ENCODE assay signal across 8 worm cellular contexts in the genomic region with DNA sequence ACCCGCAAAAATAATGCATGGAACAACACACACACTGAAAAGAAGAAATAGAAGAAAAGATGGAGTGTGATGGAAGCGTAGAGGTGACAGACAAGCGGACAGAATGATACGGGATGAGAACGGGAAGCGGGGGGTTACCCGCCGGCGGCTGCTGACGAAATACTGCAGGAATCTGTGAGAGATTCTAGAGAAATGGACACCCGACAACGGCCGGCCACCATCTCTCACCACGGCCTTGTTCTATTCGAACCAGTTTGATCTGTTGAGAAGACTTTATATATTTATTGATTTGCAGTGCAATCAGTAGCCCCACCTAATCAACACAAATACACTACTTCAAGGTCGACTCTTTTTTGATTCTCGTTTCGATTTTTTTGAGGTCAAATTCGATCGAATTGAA.
TF ChIP-seq lines count a peak whose summit lies in the region.

No protein-coding gene starts in this region.

TF ChIP-seq in whole organism, L1 larva, 84 proteins besides CTCF, POLR2A, EP300 and RAD21 (continues in another document):
- TF ChIP-seq mdl-1 (tag; optimal IDR thresholded peaks at IDR 0.05; lab: Kevin White, UChicago) (peak in 1 of 2 experiments; percentile 49), nhr-47 (tag; optimal IDR thresholded peaks at IDR 0.05; lab: Kevin White, UChicago) (peak; percentile 27), mep-1 (tag; optimal IDR thresholded peaks at IDR 0.05; lab: Kevin White, UChicago) (peak; percentile 32), egl-27 (tag; optimal IDR thresholded peaks at IDR 0.05; lab: Kevin White, UChicago) (no peak), nhr-85 (tag; lab: Kevin White, UChicago) (peak; percentile 90), ztf-11 (tag; optimal IDR thresholded peaks at IDR 0.05; lab: Kevin White, UChicago) (no peak), ceh-88 (GFP tag; IDR thresholded peaks at IDR 0.05; lab: Robert Waterston, UW) (no peak), vab-15 (tag; optimal IDR thresholded peaks at IDR 0.05; lab: Kevin White, UChicago) (no peak), nhr-71 (tag; optimal IDR thresholded peaks at IDR 0.05; lab: Kevin White, UChicago) (peak; percentile 66), lin-14 (GFP tag; optimal IDR thresholded peaks at IDR 0.05; lab: Kevin White, UChicago) (peak; percentile 91)

TF ChIP-seq in whole organism, L2 larva, 48 proteins besides CTCF, POLR2A, EP300 and RAD21 (continues in another document):
- TF ChIP-seq lsy-2 (tag; optimal IDR thresholded peaks at IDR 0.05; lab: Kevin White, UChicago) (peak in 1 of 2 experiments; percentile 41), nhr-21 (tag; optimal IDR thresholded peaks at IDR 0.05; lab: Kevin White, UChicago) (peak; percentile 35), sma-3 (GFP tag; optimal IDR thresholded peaks at IDR 0.05; lab: Kevin White, UChicago) (peak; percentile 68), nhr-129 (tag; optimal IDR thresholded peaks at IDR 0.05; lab: Kevin White, UChicago) (peak; percentile 67), blmp-1 (tag; optimal IDR thresholded peaks at IDR 0.05; lab: Kevin White, UChicago; ENCODE audit: insufficient read depth) (peak; percentile 40), nhr-11 (tag; optimal IDR thresholded peaks at IDR 0.05; lab: Kevin White, UChicago) (no peak), fos-1 (tag; optimal IDR thresholded peaks at IDR 0.05; lab: Kevin White, UChicago) (peak; percentile 54), unc-62 (GFP tag; optimal IDR thresholded peaks at IDR 0.05; lab: Kevin White, UChicago) (no peak), unc-55 (GFP tag; optimal IDR thresholded peaks at IDR 0.05; lab: Kevin White, UChicago) (peak; percentile 38), mab-5 (tag; optimal IDR thresholded peaks at IDR 0.05; lab: Kevin White, UChicago) (no peak), crh-2 (tag; optimal IDR thresholded peaks at IDR 0.05; lab: Kevin White, UChicago) (peak; percentile 21)

TF ChIP-seq in whole organism, L3 larva, 47 proteins besides CTCF, POLR2A, EP300 and RAD21 (continues in another document):
- TF ChIP-seq elt-2 (tag; optimal IDR thresholded peaks at IDR 0.05; lab: Kevin White, UChicago) (peak; percentile 35), nhr-237 (tag; optimal IDR thresholded peaks at IDR 0.05; lab: Kevin White, UChicago) (no peak), lsy-12 (tag; optimal IDR thresholded peaks at IDR 0.05; lab: Kevin White, UChicago) (no peak), nfya-1 (tag; optimal IDR thresholded peaks at IDR 0.05; lab: Kevin White, UChicago; ENCODE audit: insufficient read depth) (peak; percentile 56), skn-1 (tag; optimal IDR thresholded peaks at IDR 0.05; lab: Kevin White, UChicago) (peak; percentile 49), ceh-28 (tag; optimal IDR thresholded peaks at IDR 0.05; lab: Kevin White, UChicago) (peak; percentile 63), R02D3.7 (tag; optimal IDR thresholded peaks at IDR 0.05; lab: Kevin White, UChicago) (no peak), nhr-67 (tag; optimal IDR thresholded peaks at IDR 0.05; lab: Kevin White, UChicago) (no peak), nhr-23 (tag; optimal IDR thresholded peaks at IDR 0.05; lab: Kevin White, UChicago) (peak; percentile 49), nhr-25 (tag; optimal IDR thresholded peaks at IDR 0.05; lab: Kevin White, UChicago) (peak; percentile 82), pha-4 (tag; optimal IDR thresholded peaks at IDR 0.05; lab: Kevin White, UChicago) (peak; percentile 24)

TF ChIP-seq in whole organism, L4 larva, 104 proteins besides CTCF, POLR2A, EP300 and RAD21 (continues in another document):
- TF ChIP-seq dve-1 (tag; optimal IDR thresholded peaks at IDR 0.05; lab: Kevin White, UChicago; ENCODE audit: insufficient read depth) = peak; percentile 31
- peak; percentile 35; the same call in 1 of the 2 replicates for TF ChIP-seq hmg-1.1 (GFP tag; IDR thresholded peaks at IDR 0.05; lab: Robert Waterston, UW)
- TF ChIP-seq ztf-11 (tag; optimal IDR thresholded peaks at IDR 0.05; lab: Kevin White, UChicago) = no peak
- no peak for TF ChIP-seq sdz-12 (GFP tag; optimal IDR thresholded peaks at IDR 0.05; lab: Kevin White, UChicago)
- TF ChIP-seq snpc-1.2 (GFP tag; IDR thresholded peaks at IDR 0.05; lab: Robert Waterston, UW) = no peak
- TF ChIP-seq lin-15B (tag; optimal IDR thresholded peaks at IDR 0.05; lab: Kevin White, UChicago) = no peak
- TF ChIP-seq aly-2 (tag; optimal IDR thresholded peaks at IDR 0.05; lab: Kevin White, UChicago) = no peak
- TF ChIP-seq hlh-30 (tag; optimal IDR thresholded peaks at IDR 0.05; lab: Kevin White, UChicago; ENCODE audit: insufficient read depth) = peak; percentile 46
- TF ChIP-seq mep-1 (tag; optimal IDR thresholded peaks at IDR 0.05; lab: Kevin White, UChicago) = peak; percentile 43
- no peak for TF ChIP-seq nhr-102 (tag; optimal IDR thresholded peaks at IDR 0.05; lab: Kevin White, UChicago)

TF ChIP-seq in whole organism, early embryonic, 17 proteins besides CTCF, POLR2A, EP300 and RAD21:
- TF ChIP-seq F13C5.2 (tag; optimal IDR thresholded peaks at IDR 0.05; lab: Kevin White, UChicago) = peak; percentile 17
- TF ChIP-seq tbx-37 (GFP tag; conservative IDR thresholded peaks at IDR 0.05; lab: Robert Waterston, UW) = no peak
- TF ChIP-seq hmg-4 (GFP tag; optimal IDR thresholded peaks at IDR 0.05; lab: Kevin White, UChicago) = peak; percentile 12
- no peak for TF ChIP-seq ets-7 (tag; optimal IDR thresholded peaks at IDR 0.05; lab: Kevin White, UChicago)

TF ChIP-seq in whole organism, late embryonic, 69 proteins besides CTCF, POLR2A, EP300 and RAD21:
- TF ChIP-seq ceh-14 (tag; optimal IDR thresholded peaks at IDR 0.05; lab: Kevin White, UChicago) (peak; percentile 1), ceh-34 (tag; optimal IDR thresholded peaks at IDR 0.05; lab: Kevin White, UChicago) (peak; percentile 21), sdc-2 (tag; optimal IDR thresholded peaks at IDR 0.05; lab: Kevin White, UChicago) (peak; percentile 44), K09A11.1 (tag; optimal IDR thresholded peaks at IDR 0.05; lab: Kevin White, UChicago; ENCODE audit: insufficient read depth) (no peak), F13H6.1 (tag; optimal IDR thresholded peaks at IDR 0.05; lab: Kevin White, UChicago) (peak; percentile 12), hlh-30 (tag; optimal IDR thresholded peaks at IDR 0.05; lab: Kevin White, UChicago; ENCODE audit: insufficient read depth) (no peak), tbx-2 (tag; optimal IDR thresholded peaks at IDR 0.05; lab: Kevin White, UChicago) (peak; percentile 51), ref-2 (tag; optimal IDR thresholded peaks at IDR 0.05; lab: Kevin White, UChicago) (peak; percentile 69), rnt-1 (tag; optimal IDR thresholded peaks at IDR 0.05; lab: Kevin White, UChicago) (peak; percentile 64), nfya-1 (tag; optimal IDR thresholded peaks at IDR 0.05; lab: Kevin White, UChicago) (peak; percentile 33), ceh-19 (GFP tag; optimal IDR thresholded peaks at IDR 0.05; lab: Kevin White, UChicago) (no peak), ceh-31 (tag; optimal IDR thresholded peaks at IDR 0.05; lab: Kevin White, UChicago) (peak; percentile 12), unc-55 (GFP tag; optimal IDR thresholded peaks at IDR 0.05; lab: Kevin White, UChicago) (peak; percentile 49), ceh-18 (tag; optimal IDR thresholded peaks at IDR 0.05; lab: Kevin White, UChicago) (peak; percentile 63)
TF ChIP-seq in whole organism, late embryonic: peak in this region for 11.

TF ChIP-seq in whole organism, mixed stage, embryonic, 35 proteins besides CTCF, POLR2A, EP300 and RAD21 (continues in another document):
- TF ChIP-seq mab-5 (tag; optimal IDR thresholded peaks at IDR 0.05; lab: Kevin White, UChicago) (no peak), mls-2 (tag; optimal IDR thresholded peaks at IDR 0.05; lab: Kevin White, UChicago) (no peak), ham-2 (GFP tag; optimal IDR thresholded peaks at IDR 0.05; lab: Kevin White, UChicago) (peak; percentile 87), ceh-83 (GFP tag; optimal IDR thresholded peaks at IDR 0.05; lab: Kevin White, UChicago) (no peak), drap-1 (GFP tag; optimal IDR thresholded peaks at IDR 0.05; lab: Kevin White, UChicago) (no peak), flh-1 (GFP tag; optimal IDR thresholded peaks at IDR 0.05; lab: Kevin White, UChicago) (no peak), elt-3 (tag; optimal IDR thresholded peaks at IDR 0.05; lab: Kevin White, UChicago) (peak; percentile 28), lin-32 (GFP tag; optimal IDR thresholded peaks at IDR 0.05; lab: Kevin White, UChicago) (no peak), bed-3 (GFP tag; optimal IDR thresholded peaks at IDR 0.05; lab: Kevin White, UChicago) (no peak), zip-8 (tag; optimal IDR thresholded peaks at IDR 0.05; lab: Kevin White, UChicago) (no peak), sem-2 (GFP tag; optimal IDR thresholded peaks at IDR 0.05; lab: Kevin White, UChicago) (no peak), hlh-1 (tag; optimal IDR thresholded peaks at IDR 0.05; lab: Kevin White, UChicago) (peak; percentile 43), ztf-11 (tag; optimal IDR thresholded peaks at IDR 0.05; lab: Kevin White, UChicago) (no peak), mep-1 (tag; optimal IDR thresholded peaks at IDR 0.05; lab: Kevin White, UChicago) (no peak), nhr-28 (tag; optimal IDR thresholded peaks at IDR 0.05; lab: Kevin White, UChicago) (no peak), nhr-12 (tag; optimal IDR thresholded peaks at IDR 0.05; lab: Kevin White, UChicago) (no peak), lsy-2 (tag; optimal IDR thresholded peaks at IDR 0.05; lab: Kevin White, UChicago) (no peak)

TF ChIP-seq in whole organism, young adult, 124 proteins besides CTCF, POLR2A, EP300 and RAD21 (continues in another document):
- no peak for TF ChIP-seq pbrm-1 (GFP tag; IDR thresholded peaks at IDR 0.05; lab: Robert Waterston, UW)
- TF ChIP-seq ztf-18 (tag; optimal IDR thresholded peaks at IDR 0.05; lab: Kevin White, UChicago) = no peak
- TF ChIP-seq nhr-120 (GFP tag; IDR thresholded peaks at IDR 0.05; lab: Robert Waterston, UW) = no peak
- no peak for TF ChIP-seq ceh-58 (GFP tag; IDR thresholded peaks at IDR 0.05; lab: Robert Waterston, UW)
- TF ChIP-seq F49E8.2 (tag; optimal IDR thresholded peaks at IDR 0.05; lab: Kevin White, UChicago; ENCODE audit: insufficient read depth) = no peak
- no peak for TF ChIP-seq snpc-1.1 (tag; optimal IDR thresholded peaks at IDR 0.05; lab: Kevin White, UChicago; ENCODE audit: insufficient read depth)
- TF ChIP-seq zfh-2 (GFP tag; conservative IDR thresholded peaks at IDR 0.05; lab: Robert Waterston, UW) = peak; percentile 70
- TF ChIP-seq C17E4.6 (GFP tag; IDR thresholded peaks at IDR 0.05; lab: Robert Waterston, UW) = no peak
- TF ChIP-seq ZK185.1 (tag; optimal IDR thresholded peaks at IDR 0.05; lab: Kevin White, UChicago; ENCODE audit: poor library complexity, severe bottlenecking) = no peak
- TF ChIP-seq Y95B8A.8 (GFP tag; IDR thresholded peaks at IDR 0.05; lab: Robert Waterston, UW) = no peak
- TF ChIP-seq Y67H2A.10 (GFP tag; conservative IDR thresholded peaks at IDR 0.05; lab: Robert Waterston, UW) = no peak
- no peak for TF ChIP-seq efl-1 (GFP tag; optimal IDR thresholded peaks at IDR 0.05; lab: Kevin White, UChicago)
- no peak for TF ChIP-seq tlf-1 (GFP tag; optimal IDR thresholded peaks at IDR 0.05; lab: Kevin White, UChicago)
- TF ChIP-seq K11D2.4 (GFP tag; IDR thresholded peaks at IDR 0.05; lab: Robert Waterston, UW) = no peak
- no peak for TF ChIP-seq hlh-12 (tag; optimal IDR thresholded peaks at IDR 0.05; lab: Kevin White, UChicago)
- no peak for TF ChIP-seq lin-54 (GFP tag; optimal IDR thresholded peaks at IDR 0.05; lab: Kevin White, UChicago)
- TF ChIP-seq B0261.1 (tag; optimal IDR thresholded peaks at IDR 0.05; lab: Kevin White, UChicago) = no peak
